Fruit fly (Drosophila melanogaster) whole organism, wandering third instar larva: ENCODE data around the gene gig.

ENCODE experiments used
- Hr78 ChIP-seq: fragments of >200 bp; optimal IDR thresholded peaks from 2 replicates; lab custom pipeline; 2017; ENCODE audit warnings: missing biosample characterization, missing genetic modification characterization
- Mio ChIP-seq: sonication (Bioruptor generic); optimal IDR thresholded peaks from 2 replicates; lab custom pipeline; 2016; ENCODE audit warnings: missing biosample characterization, missing genetic modification characterization
- Vsx2 ChIP-seq: fragments of 200-300, 225-300 bp; sonication (Bioruptor generic); optimal IDR thresholded peaks from 2 replicates; lab custom pipeline; 2018; ENCODE audit warnings: missing biosample characterization, missing genetic modification characterization; ENCODE audit not compliant: partially characterized antibody
- dsf ChIP-seq: sonication (Bioruptor generic); optimal IDR thresholded peaks from 2 replicates; lab custom pipeline; 2016; ENCODE audit warnings: missing biosample characterization, missing genetic modification characterization, borderline replicate concordance
- fru ChIP-seq: fragments of 200-800 bp; sonication (Bioruptor generic); optimal IDR thresholded peaks from 3 replicates; lab custom pipeline; 2016; ENCODE audit warnings: missing biosample characterization, mild to moderate bottlenecking, missing genetic modification characterization
- h ChIP-seq: fragments of 200-800 bp; sonication (Bioruptor generic); optimal IDR thresholded peaks from 3 replicates; lab custom pipeline; 2016; ENCODE audit warnings: missing biosample characterization, mild to moderate bottlenecking, missing genetic modification characterization
- lola ChIP-seq: fragments of >200 bp; optimal IDR thresholded peaks from 2 replicates; lab custom pipeline; 2017; ENCODE audit warnings: missing biosample characterization, missing genetic modification characterization
- rgr ChIP-seq: fragments of 200-800 bp; sonication (Bioruptor generic); optimal IDR thresholded peaks from 3 replicates; lab custom pipeline; 2016; ENCODE audit warnings: missing biosample characterization, mild to moderate bottlenecking, missing genetic modification characterization
- tai ChIP-seq: sonication (Bioruptor generic); optimal IDR thresholded peaks from 2 replicates; lab custom pipeline; 2016; ENCODE audit warnings: missing biosample characterization, missing genetic modification characterization
- usp ChIP-seq: fragments of >200 bp; optimal IDR thresholded peaks from 2 replicates; lab custom pipeline; 2017; ENCODE audit warnings: missing biosample characterization, missing genetic modification characterization

dm6 chr3L:20126106-20126505, 2.9 kb upstream of the gig start:
- TF ChIP-seq lola (GFP tag; lab: Kevin White, UChicago), result no peak
- no peak for TF ChIP-seq rgr (GFP tag; lab: Kevin White, UChicago)
- TF ChIP-seq h (GFP tag; lab: Kevin White, UChicago), result no peak
- TF ChIP-seq usp (GFP tag; lab: Kevin White, UChicago), result no peak
- no peak for TF ChIP-seq dsf (GFP tag; lab: Kevin White, UChicago)
- TF ChIP-seq Vsx2 (GFP tag; lab: Kevin White, UChicago), result no peak
- no peak for TF ChIP-seq fru (GFP tag; lab: Kevin White, UChicago)
- no peak for TF ChIP-seq Mio
- TF ChIP-seq tai, result no peak
- no peak for TF ChIP-seq Hr78 (GFP tag; lab: Kevin White, UChicago)
